Fruit fly (Drosophila melanogaster) whole organism, embryonic: ENCODE data around the gene CG10651.

Experiments
- CG11560 ChIP-seq: fragments of 200-800 bp; sonication (Bioruptor generic); IDR thresholded peaks from 3 replicates; pipeline ENCODE4 v1.3.6; 2022; ENCODE audit warnings: missing biosample characterization, missing genetic modification characterization
- CG12299 ChIP-seq: fragments of 200-800 bp; sonication (Bioruptor generic); optimal IDR thresholded peaks from 2 replicates; lab custom pipeline; 2018; ENCODE audit warnings: missing biosample characterization, mild to moderate bottlenecking, missing genetic modification characterization
- CG14965 ChIP-seq: fragments of 200-800 bp; sonication (Bioruptor generic); optimal IDR thresholded peaks from 2 replicates; lab custom pipeline; 2016; ENCODE audit warnings: missing biosample characterization, missing genetic modification characterization, borderline replicate concordance
- CG15011 ChIP-seq: fragments of 200-800 bp; sonication (Bioruptor generic); optimal IDR thresholded peaks from 3 replicates; lab custom pipeline; 2018; ENCODE audit warnings: missing biosample characterization, mild to moderate bottlenecking, missing genetic modification characterization
- CG15514 ChIP-seq: fragments of 200-800 bp; sonication (Bioruptor generic); optimal IDR thresholded peaks from 3 replicates; lab custom pipeline; 2017; ENCODE audit warnings: missing biosample characterization, missing genetic modification characterization, mild to moderate bottlenecking, moderate library complexity, missing genetic modification reagents
- CG17328 ChIP-seq: fragments of 200-800 bp; sonication (Bioruptor generic); IDR thresholded peaks from 2 replicates; pipeline ENCODE4 v1.3.6; 2022; ENCODE audit warnings: missing biosample characterization, missing genetic modification characterization
- CG18011 ChIP-seq: fragments of 200-800 bp; sonication (Bioruptor generic); optimal IDR thresholded peaks from 2 replicates; lab custom pipeline; 2017; ENCODE audit warnings: missing biosample characterization, missing genetic modification characterization, mild to moderate bottlenecking, moderate library complexity, missing genotype
- CG18619 ChIP-seq: fragments of 200-800 bp; sonication (Bioruptor generic); optimal IDR thresholded peaks from 3 replicates; lab custom pipeline; 2017; ENCODE audit warnings: missing biosample characterization, mild to moderate bottlenecking, missing genetic modification characterization
- CG2199 ChIP-seq: fragments of 200-800 bp; sonication (Bioruptor generic); IDR thresholded peaks from 3 replicates; pipeline ENCODE4 v1.3.6; 2022; ENCODE audit warnings: missing biosample characterization, missing genetic modification characterization
- CG4854 ChIP-seq: fragments of 200-800 bp; sonication (Bioruptor generic); optimal IDR thresholded peaks from 2 replicates; lab custom pipeline; 2016; ENCODE audit warnings: missing biosample characterization, missing genetic modification characterization, inconsistent platforms
- CG5180 ChIP-seq: fragments of 200-800 bp; sonication (Bioruptor generic); optimal IDR thresholded peaks from 3 replicates; lab custom pipeline; 2017; ENCODE audit warnings: missing biosample characterization, missing genetic modification characterization, mild to moderate bottlenecking, moderate library complexity, missing genetic modification reagents
- CG6683 ChIP-seq: fragments of 200-800 bp; sonication (Bioruptor generic); optimal IDR thresholded peaks from 2 replicates; lab custom pipeline; 2017; ENCODE audit warnings: missing biosample characterization, mild to moderate bottlenecking, missing genetic modification characterization, missing genetic modification reagents
- CG6791 ChIP-seq: fragments of 200-800 bp; sonication (Bioruptor generic); IDR thresholded peaks from 3 replicates; pipeline ENCODE4 v1.3.6; 2022; ENCODE audit warnings: missing biosample characterization, missing genetic modification characterization; ENCODE audit not compliant: partially characterized antibody
- CG7839 ChIP-seq: fragments of 200-800 bp; sonication (Bioruptor generic); optimal IDR thresholded peaks from 3 replicates; lab custom pipeline; 2018; ENCODE audit warnings: missing biosample characterization, mild to moderate bottlenecking, missing genetic modification characterization, moderate library complexity
- CG7928 ChIP-seq: fragments of 200-800 bp; sonication (Bioruptor generic); optimal IDR thresholded peaks from 2 replicates; lab custom pipeline; 2017; ENCODE audit warnings: missing biosample characterization, mild to moderate bottlenecking, missing genetic modification characterization
- Camta ChIP-seq: fragments of 200-800 bp; sonication (Bioruptor generic); optimal IDR thresholded peaks from 2 replicates; lab custom pipeline; 2016; ENCODE audit warnings: missing biosample characterization, missing genetic modification characterization
- D19B ChIP-seq: fragments of 200-800 bp; sonication (Bioruptor generic); optimal IDR thresholded peaks from 2 replicates; lab custom pipeline; 2017; ENCODE audit warnings: missing biosample characterization, mild to moderate bottlenecking, missing genetic modification characterization
- Doc3 ChIP-seq: fragments of 200-800 bp; sonication (Bioruptor generic); IDR thresholded peaks from 3 replicates; pipeline ENCODE4 v1.3.6; 2022; ENCODE audit warnings: missing biosample characterization, missing genetic modification characterization; ENCODE audit not compliant: partially characterized antibody
- Drgx ChIP-seq: fragments of 200-800 bp; sonication (Bioruptor generic); IDR thresholded peaks from 2 replicates; pipeline ENCODE4 v1.3.6; 2022; ENCODE audit warnings: missing biosample characterization, missing genetic modification characterization
- GATAe ChIP-seq: fragments of 200-800 bp; sonication (Bioruptor generic); conservative IDR thresholded peaks from 2 replicates; pipeline ENCODE4 v1.3.6; 2022; ENCODE audit warnings: missing biosample characterization, missing genetic modification characterization
- Hey ChIP-seq: fragments of 200-800 bp; sonication (Bioruptor generic); optimal IDR thresholded peaks from 3 replicates; lab custom pipeline; 2018; ENCODE audit warnings: missing biosample characterization, mild to moderate bottlenecking, missing genetic modification characterization
- Lim3 ChIP-seq: fragments of 200-800 bp; sonication (Bioruptor generic); IDR thresholded peaks from 2 replicates; pipeline ENCODE4 v1.3.6; 2022; ENCODE audit warnings: missing biosample characterization, missing genetic modification characterization
- NK7.1 ChIP-seq: fragments of 200-800 bp; sonication (Bioruptor generic); optimal IDR thresholded peaks from 3 replicates; lab custom pipeline; 2016; ENCODE audit warnings: missing biosample characterization, missing genetic modification characterization
- Nf-YC ChIP-seq: fragments of 200-800 bp; optimal IDR thresholded peaks from 3 replicates; lab custom pipeline; 2019; ENCODE audit warnings: missing biosample characterization, mild to moderate bottlenecking, missing genetic modification characterization, moderate library complexity
- abd-A ChIP-seq: fragments of 200-800 bp; sonication (Bioruptor generic); optimal IDR thresholded peaks from 3 replicates; lab custom pipeline; 2019; ENCODE audit warnings: missing biosample characterization, mild to moderate bottlenecking, missing genetic modification characterization, moderate library complexity
- bbx ChIP-seq: fragments of 200-800 bp; sonication (Bioruptor generic); IDR thresholded peaks from 2 replicates; pipeline ENCODE4 v1.3.6; 2022; ENCODE audit warnings: missing biosample characterization, missing genetic modification characterization; ENCODE audit not compliant: partially characterized antibody
- bigmax ChIP-seq: fragments of 200-800 bp; sonication (Bioruptor generic); optimal IDR thresholded peaks from 2 replicates; lab custom pipeline; 2018; ENCODE audit warnings: missing biosample characterization, mild to moderate bottlenecking, missing genetic modification characterization
- chinmo ChIP-seq: fragments of 200-800 bp; sonication (Bioruptor generic); IDR thresholded peaks from 4 replicates; pipeline ENCODE4 v1.3.6; 2022; ENCODE audit warnings: missing biosample characterization, missing genetic modification characterization; ENCODE audit not compliant: partially characterized antibody
- ci ChIP-seq: fragments of 200-800 bp; sonication (Bioruptor generic); IDR thresholded peaks from 3 replicates; pipeline ENCODE4 v1.3.6; 2022; ENCODE audit warnings: missing biosample characterization, missing genetic modification characterization
- crp ChIP-seq, 2 experiments: fragments of 200-800 bp; sonication (Bioruptor generic); optimal IDR thresholded peaks; 2 replicates in 1 of 2; 3 replicates in 1 of 2; lab custom pipeline; 2017; ENCODE audit warnings: missing biosample characterization in 2 of 2, missing genetic modification characterization in 2 of 2, mild to moderate bottlenecking in 1 of 2, moderate library complexity in 1 of 2
- da ChIP-seq: fragments of 200-800 bp; sonication (Bioruptor generic); optimal IDR thresholded peaks from 2 replicates; lab custom pipeline; 2016; ENCODE audit warnings: missing biosample characterization, missing genetic modification characterization
- disco-r ChIP-seq: fragments of 200-800 bp; sonication (Bioruptor generic); optimal IDR thresholded peaks from 2 replicates; lab custom pipeline; 2016; ENCODE audit warnings: missing biosample characterization, missing genetic modification characterization
- esg ChIP-seq: fragments of 200-800 bp; sonication (Bioruptor generic); conservative IDR thresholded peaks from 2 replicates; pipeline ENCODE4 v1.3.6; 2022; ENCODE audit warnings: missing biosample characterization, missing genetic modification characterization
- fd102C ChIP-seq: fragments of 200-800 bp; sonication (Bioruptor generic); optimal IDR thresholded peaks from 2 replicates; lab custom pipeline; 2018; ENCODE audit warnings: missing biosample characterization, mild to moderate bottlenecking, missing genetic modification characterization, moderate library complexity
- fd3F ChIP-seq: fragments of 200-800 bp; sonication (Bioruptor generic); optimal IDR thresholded peaks from 2 replicates; lab custom pipeline; 2018; ENCODE audit warnings: missing biosample characterization, mild to moderate bottlenecking, missing genetic modification characterization, moderate library complexity
- fru ChIP-seq: fragments of >200 bp; optimal IDR thresholded peaks from 2 replicates; lab custom pipeline; 2017
- gcm ChIP-seq: fragments of 200-800 bp; sonication (Bioruptor generic); optimal IDR thresholded peaks from 2 replicates; lab custom pipeline; 2019; ENCODE audit warnings: missing biosample characterization, mild to moderate bottlenecking, missing genetic modification characterization, moderate library complexity
- gt ChIP-seq: fragments of 200-800 bp; sonication (Bioruptor generic); IDR thresholded peaks from 2 replicates; pipeline ENCODE4 v1.3.6; 2022; ENCODE audit warnings: missing biosample characterization, missing genetic modification characterization
- insv ChIP-seq, 2 experiments: fragments of 200-800 bp; sonication (Bioruptor generic); optimal IDR thresholded peaks; 3 replicates each; lab custom pipeline; 2016 to 2018; ENCODE audit warnings: missing biosample characterization in 2 of 2, missing genetic modification characterization in 2 of 2
- mirr ChIP-seq: fragments of 200-800 bp; sonication (Bioruptor generic); optimal IDR thresholded peaks from 3 replicates; lab custom pipeline; 2018; ENCODE audit warnings: missing biosample characterization, mild to moderate bottlenecking, missing genetic modification characterization
- nerfin-1 ChIP-seq: fragments of 200-800 bp; sonication (Bioruptor generic); optimal IDR thresholded peaks from 3 replicates; lab custom pipeline; 2019; ENCODE audit warnings: missing biosample characterization, mild to moderate bottlenecking, missing genetic modification characterization, moderate library complexity
- nmo ChIP-seq: fragments of 200-800 bp; sonication (Bioruptor generic); optimal IDR thresholded peaks from 2 replicates; lab custom pipeline; 2018; ENCODE audit warnings: missing biosample characterization, mild to moderate bottlenecking, missing genetic modification characterization, moderate library complexity
- pho ChIP-seq: fragments of 200-800 bp; sonication (Bioruptor generic); optimal IDR thresholded peaks from 2 replicates; lab custom pipeline; 2016; ENCODE audit warnings: missing biosample characterization, missing genetic modification characterization
- pum ChIP-seq: fragments of 200-800 bp; sonication (Bioruptor generic); optimal IDR thresholded peaks from 2 replicates; lab custom pipeline; 2016; ENCODE audit warnings: missing biosample characterization, missing genetic modification characterization
- row ChIP-seq: fragments of 200-800 bp; sonication (Bioruptor generic); IDR thresholded peaks from 3 replicates; pipeline ENCODE4 v1.3.6; 2022; ENCODE audit warnings: missing biosample characterization, missing genetic modification characterization
- tap ChIP-seq: fragments of 200-800 bp; optimal IDR thresholded peaks from 3 replicates; lab custom pipeline; 2019; ENCODE audit warnings: missing biosample characterization, mild to moderate bottlenecking, missing genetic modification characterization, moderate library complexity
- tgo ChIP-seq: fragments of 200-800 bp; sonication (Bioruptor generic); IDR thresholded peaks from 3 replicates; pipeline ENCODE4 v1.3.6; 2022; ENCODE audit warnings: missing biosample characterization, missing genetic modification characterization
- wek ChIP-seq: fragments of 200-800 bp; sonication (Bioruptor generic); optimal IDR thresholded peaks from 3 replicates; lab custom pipeline; 2018; ENCODE audit warnings: missing biosample characterization, mild to moderate bottlenecking, missing genetic modification characterization, moderate library complexity

Gene CG10651

DNA sequence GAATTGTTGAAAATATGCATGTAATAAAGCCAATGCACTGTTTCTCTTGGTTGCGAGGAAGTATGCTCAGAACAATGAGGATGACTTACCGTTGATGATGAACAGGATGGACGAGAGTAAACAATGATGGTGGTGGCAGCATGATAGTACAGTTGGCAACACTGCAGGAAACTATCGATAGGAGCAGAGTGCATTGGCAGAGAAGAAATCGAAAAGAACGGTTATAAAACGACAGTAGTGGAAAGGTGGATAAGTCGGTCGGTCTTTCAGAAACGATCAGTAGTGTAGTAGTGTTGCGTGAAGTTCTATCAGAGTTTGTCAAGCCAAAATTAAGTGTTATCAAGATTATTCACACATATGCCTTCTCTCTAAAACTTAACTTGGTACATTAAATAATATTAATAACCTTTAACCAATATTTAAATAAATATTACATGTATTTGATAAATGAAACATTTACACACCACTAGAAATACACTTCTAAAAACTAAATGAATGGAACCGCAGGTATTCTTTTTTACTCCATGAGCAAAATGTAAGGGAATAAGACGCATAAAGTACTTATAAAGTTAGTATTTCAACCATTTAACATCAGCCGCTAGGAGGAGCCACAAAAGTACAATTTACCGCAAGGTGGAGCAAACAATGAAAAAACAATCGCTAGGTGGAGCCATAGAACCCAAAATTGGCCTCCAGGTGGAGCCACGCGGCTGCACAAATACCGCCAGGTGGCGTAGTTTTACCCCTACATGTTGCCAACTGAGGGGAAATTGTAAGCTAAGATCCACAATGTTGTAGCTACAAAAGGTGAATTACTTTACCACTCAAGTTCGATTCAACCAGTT, 14.1 kb downstream of the CG10651 start (continued):
- TF ChIP-seq tap (tag; lab: Kevin White, UChicago) (peak; percentile 41), pho (GFP tag; lab: Kevin White, UChicago) (peak; percentile 79), bigmax (GFP tag; lab: Kevin White, UChicago) (no peak), Camta (GFP tag; lab: Kevin White, UChicago) (peak; percentile 92), CG15514 (GFP tag; lab: Kevin White, UChicago) (peak; percentile 59), da (peak; percentile 90), Nf-YC (peak; percentile 34), CG7928 (no peak), esg (GFP tag; lab: Robert Waterston, UW) (peak; percentile 76), Doc3 (GFP tag; lab: Robert Waterston, UW) (peak; percentile 78), CG18011 (GFP tag; lab: Kevin White, UChicago) (no peak), bbx (GFP tag; lab: Robert Waterston, UW) (peak; percentile 59), Drgx (GFP tag; lab: Robert Waterston, UW) (peak; percentile 44; the same call in 1 of the 2 replicates), CG6683 (GFP tag; lab: Kevin White, UChicago) (no peak), CG6791 (peak; percentile 79), CG18619 (GFP tag; lab: Kevin White, UChicago) (peak; percentile 78), tgo (GFP tag; lab: Robert Waterston, UW) (peak; percentile 89), D19B (GFP tag; lab: Kevin White, UChicago) (peak; percentile 37), fd102C (GFP tag; lab: Kevin White, UChicago) (peak; percentile 31), CG17328 (GFP tag; lab: Robert Waterston, UW) (peak; percentile 91), chinmo (no peak), Hey (tag; lab: Kevin White, UChicago) (no peak), CG15011 (peak; percentile 22), gcm (GFP tag; lab: Kevin White, UChicago) (no peak), CG14965 (GFP tag; lab: Kevin White, UChicago) (peak; percentile 50), CG12299 (tag; lab: Kevin White, UChicago) (peak; percentile 29), mirr (GFP tag; lab: Kevin White, UChicago) (peak; percentile 77), nerfin-1 (tag; lab: Kevin White, UChicago) (no peak), nmo (peak; percentile 81), Lim3 (no peak), CG5180 (GFP tag; lab: Kevin White, UChicago) (peak; percentile 99), CG7839 (tag; lab: Kevin White, UChicago) (peak; percentile 87), pum (GFP tag; lab: Kevin White, UChicago) (peak; percentile 96), GATAe (no peak; the same call in 1 of the 2 replicates), row (GFP tag; lab: Robert Waterston, UW) (peak; percentile 76), CG2199 (GFP tag; lab: Robert Waterston, UW) (peak; percentile 94), fru (lab: Kevin White, UChicago) (no peak), fd3F (GFP tag; lab: Kevin White, UChicago) (peak; percentile 71), disco-r (GFP tag; lab: Kevin White, UChicago) (peak; percentile 85), insv (GFP tag; optimal IDR thresholded peaks at IDR 0.05; lab: Kevin White, UChicago) (no peak), NK7.1 (GFP tag; lab: Kevin White, UChicago) (peak; percentile 90), wek (peak; percentile 68), gt (GFP tag; lab: Robert Waterston, UW) (peak; percentile 79; the same call in 1 of the 2 replicates), abd-A (no peak), ci (GFP tag; lab: Robert Waterston, UW) (peak; percentile 97), CG4854 (GFP tag; lab: Kevin White, UChicago) (peak; percentile 62), crp (GFP tag; optimal IDR thresholded peaks at IDR 0.05; lab: Kevin White, UChicago) (peak in 1 of 2 experiments; percentile 23), CG11560 (tag; lab: Robert Waterston, UW) (peak; percentile 90)
